Fruit fly (Drosophila melanogaster) whole organism, embryonic: ENCODE measurements around the gene Arl8.

ENCODE experiments used
- Aef1 ChIP-seq: fragments of 200-800 bp; sonication (Bioruptor generic); IDR thresholded peaks from 3 replicates; pipeline ENCODE4 v1.3.6; 2022; ENCODE audit warnings: missing biosample characterization, missing genetic modification characterization
- CG10462 ChIP-seq: fragments of 200-800 bp; sonication (Bioruptor generic); optimal IDR thresholded peaks from 2 replicates; lab custom pipeline; 2016; ENCODE audit warnings: missing biosample characterization, missing genetic modification characterization
- CG11560 ChIP-seq: fragments of 200-800 bp; sonication (Bioruptor generic); IDR thresholded peaks from 3 replicates; pipeline ENCODE4 v1.3.6; 2022; ENCODE audit warnings: missing biosample characterization, missing genetic modification characterization
- CG12299 ChIP-seq: fragments of 200-800 bp; sonication (Bioruptor generic); optimal IDR thresholded peaks from 2 replicates; lab custom pipeline; 2018; ENCODE audit warnings: missing biosample characterization, mild to moderate bottlenecking, missing genetic modification characterization
- CG1603 ChIP-seq: fragments of 200-800 bp; sonication (Bioruptor generic); optimal IDR thresholded peaks from 2 replicates; lab custom pipeline; 2019; ENCODE audit warnings: missing biosample characterization, mild to moderate bottlenecking, missing genetic modification characterization, moderate library complexity
- CG17186 ChIP-seq: fragments of 200-800 bp; sonication (Bioruptor generic); optimal IDR thresholded peaks from 3 replicates; lab custom pipeline; 2017; ENCODE audit warnings: missing biosample characterization, missing genetic modification reagents, missing genetic modification characterization
- CG17568 ChIP-seq: fragments of 200-800 bp; sonication (Bioruptor generic); optimal IDR thresholded peaks from 2 replicates; lab custom pipeline; 2018; ENCODE audit warnings: missing biosample characterization, mild to moderate bottlenecking, missing genetic modification characterization, moderate library complexity
- CG18599 ChIP-seq: fragments of 200-800 bp; sonication (Bioruptor generic); optimal IDR thresholded peaks from 3 replicates; lab custom pipeline; 2017; ENCODE audit warnings: missing biosample characterization, missing genetic modification characterization, mild to moderate bottlenecking, moderate library complexity, missing genetic modification reagents
- CG2889 ChIP-seq: fragments of 200-800 bp; sonication (Bioruptor generic); IDR thresholded peaks from 3 replicates; pipeline ENCODE4 v1.3.6; 2022; ENCODE audit warnings: missing biosample characterization, missing genetic modification characterization
- CG30020 ChIP-seq: fragments of 200-800 bp; optimal IDR thresholded peaks from 2 replicates; lab custom pipeline; 2019; ENCODE audit warnings: missing biosample characterization, mild to moderate bottlenecking, missing genetic modification characterization, moderate library complexity
- CG34422 ChIP-seq: fragments of 200-800 bp; sonication (Bioruptor generic); IDR thresholded peaks from 3 replicates; pipeline ENCODE4 v1.3.6; 2022; ENCODE audit warnings: missing biosample characterization, missing genetic modification characterization
- CG8924 ChIP-seq: fragments of 200-800 bp; optimal IDR thresholded peaks from 3 replicates; lab custom pipeline; 2019; ENCODE audit warnings: missing biosample characterization, mild to moderate bottlenecking, missing genetic modification characterization, moderate library complexity
- CkIIα-i1 ChIP-seq: fragments of 200-800 bp; sonication (Bioruptor generic); IDR thresholded peaks from 2 replicates; pipeline ENCODE4 v1.3.6; 2022; ENCODE audit warnings: missing biosample characterization, missing genetic modification characterization
- Deaf1 ChIP-seq: fragments of 200-800 bp; optimal IDR thresholded peaks from 3 replicates; lab custom pipeline; 2019; ENCODE audit warnings: missing biosample characterization, mild to moderate bottlenecking, missing genetic modification characterization, moderate library complexity
- Dek ChIP-seq: fragments of 200-800 bp; sonication (Bioruptor generic); optimal IDR thresholded peaks from 3 replicates; lab custom pipeline; 2019; ENCODE audit warnings: missing biosample characterization, mild to moderate bottlenecking, missing genetic modification characterization, moderate library complexity
- Doc2 ChIP-seq: fragments of 200-800 bp; sonication (Bioruptor generic); IDR thresholded peaks from 2 replicates; pipeline ENCODE4 v1.3.6; 2022; ENCODE audit warnings: missing biosample characterization, missing genetic modification characterization
- Ets65A ChIP-seq: fragments of 200-800 bp; sonication (Bioruptor generic); peaks from one replicate; lab custom pipeline; 2016; ENCODE audit warnings: missing biosample characterization, missing genetic modification characterization
- HmgZ ChIP-seq: fragments of 200-800 bp; sonication (Bioruptor generic); optimal IDR thresholded peaks from 2 replicates; lab custom pipeline; 2018; ENCODE audit warnings: missing biosample characterization, mild to moderate bottlenecking, missing genetic modification characterization
- Hr3 ChIP-seq: fragments of 200-800 bp; sonication (Bioruptor generic); optimal IDR thresholded peaks from 3 replicates; lab custom pipeline; 2016; ENCODE audit warnings: missing biosample characterization, missing genetic modification characterization
- Hr51 ChIP-seq, 2 experiments: fragments of 200-800 bp; sonication (Bioruptor generic); optimal IDR thresholded peaks; 2 replicates in 1 of 2; 3 replicates in 1 of 2; lab custom pipeline; 2016 to 2018; ENCODE audit warnings: missing biosample characterization in 2 of 2, missing genetic modification characterization in 2 of 2, mild to moderate bottlenecking in 1 of 2, moderate library complexity in 1 of 2
- Mrtf ChIP-seq: fragments of 200-800 bp; sonication (Bioruptor generic); IDR thresholded peaks from 3 replicates; pipeline ENCODE4 v1.3.6; 2022; ENCODE audit warnings: missing biosample characterization, missing genetic modification characterization
- Sox100B ChIP-seq: fragments of 200-800 bp; sonication (Bioruptor generic); optimal IDR thresholded peaks from 3 replicates; lab custom pipeline; 2018; ENCODE audit warnings: missing biosample characterization, mild to moderate bottlenecking, missing genetic modification characterization
- Taf1 ChIP-seq: fragments of 200-800 bp; sonication (Bioruptor generic); IDR thresholded peaks from 2 replicates; pipeline ENCODE4 v1.3.6; 2022; ENCODE audit warnings: missing biosample characterization, missing genetic modification characterization
- Trl ChIP-seq, 3 experiments: fragments of >200 bp in 2 of 3; fragments of 200-800 bp in 1 of 3; sonication (Bioruptor generic) in 1 of 3; optimal IDR thresholded peaks; 2 replicates in 1 of 3; 3 replicates in 2 of 3; lab custom pipeline; 2016 to 2017; ENCODE audit warnings: missing biosample characterization in 1 of 3, missing genetic modification characterization in 1 of 3
- ab ChIP-seq: fragments of 200-800 bp; sonication (Bioruptor generic); optimal IDR thresholded peaks from 2 replicates; lab custom pipeline; 2016; ENCODE audit warnings: missing biosample characterization, missing genetic modification characterization
- ap ChIP-seq: fragments of 200-800 bp; sonication (Bioruptor generic); IDR thresholded peaks from 2 replicates; pipeline ENCODE4 v1.3.6; 2022; ENCODE audit warnings: missing biosample characterization, missing genetic modification characterization
- chm ChIP-seq: fragments of 200-800 bp; sonication (Bioruptor generic); IDR thresholded peaks from 2 replicates; pipeline ENCODE4 v1.3.6; 2022; ENCODE audit warnings: missing biosample characterization, missing genetic modification characterization
- crol ChIP-seq: fragments of 200-800 bp; sonication (Bioruptor generic); IDR thresholded peaks from 2 replicates; pipeline ENCODE4 v1.3.6; 2022; ENCODE audit warnings: missing biosample characterization, missing genetic modification characterization
- disco-r ChIP-seq: fragments of 200-800 bp; sonication (Bioruptor generic); optimal IDR thresholded peaks from 2 replicates; lab custom pipeline; 2016; ENCODE audit warnings: missing biosample characterization, missing genetic modification characterization
- fd102C ChIP-seq: fragments of 200-800 bp; sonication (Bioruptor generic); optimal IDR thresholded peaks from 2 replicates; lab custom pipeline; 2018; ENCODE audit warnings: missing biosample characterization, mild to moderate bottlenecking, missing genetic modification characterization, moderate library complexity
- fd96Cb ChIP-seq: fragments of 200-800 bp; sonication (Bioruptor generic); optimal IDR thresholded peaks from 2 replicates; lab custom pipeline; 2018; ENCODE audit warnings: missing biosample characterization, mild to moderate bottlenecking, missing genetic modification characterization, moderate library complexity
- gcm2 ChIP-seq: fragments of 200-800 bp; sonication (Bioruptor generic); optimal IDR thresholded peaks from 2 replicates; lab custom pipeline; 2016; ENCODE audit warnings: missing biosample characterization, missing genetic modification characterization
- gfzf ChIP-seq: fragments of 200-800 bp; sonication (Bioruptor generic); optimal IDR thresholded peaks from 2 replicates; lab custom pipeline; 2016; ENCODE audit warnings: missing biosample characterization, mild to moderate bottlenecking, missing genetic modification characterization, moderate library complexity
- kah ChIP-seq: fragments of 200-800 bp; sonication (Bioruptor generic); optimal IDR thresholded peaks from 2 replicates; lab custom pipeline; 2018; ENCODE audit warnings: missing biosample characterization, mild to moderate bottlenecking, missing genetic modification characterization
- lab ChIP-seq: fragments of 200-800 bp; sonication (Bioruptor generic); optimal IDR thresholded peaks from 3 replicates; lab custom pipeline; 2017; ENCODE audit warnings: missing biosample characterization, missing genetic modification characterization, mild to moderate bottlenecking, moderate library complexity, missing genetic modification reagents
- lilli ChIP-seq: fragments of 200-800 bp; sonication (Bioruptor generic); optimal IDR thresholded peaks from 3 replicates; lab custom pipeline; 2016; ENCODE audit warnings: missing biosample characterization, missing genetic modification characterization
- mam ChIP-seq: fragments of 200-800 bp; sonication (Bioruptor generic); optimal IDR thresholded peaks from 3 replicates; lab custom pipeline; 2016; ENCODE audit warnings: missing biosample characterization, missing genetic modification characterization
- prd ChIP-seq, 3 experiments: fragments of >200 bp in 2 of 3; fragments of 200-800 bp in 1 of 3; sonication (Bioruptor generic) in 1 of 3; optimal IDR thresholded peaks in 2 of 3; IDR thresholded peaks in 1 of 3; 2 replicates in 2 of 3; 3 replicates in 1 of 3; pipeline versions ENCODE4 v1.3.6 to Lab custom; 2017 to 2022; ENCODE audit warnings: missing biosample characterization in 1 of 3, missing genetic modification characterization in 1 of 3
- ro ChIP-seq: fragments of 200-800 bp; sonication (Bioruptor generic); IDR thresholded peaks from 2 replicates; pipeline ENCODE4 v1.3.6; 2022; ENCODE audit warnings: missing biosample characterization, missing genetic modification characterization
- salm ChIP-seq: fragments of 200-800 bp; sonication (Bioruptor generic); optimal IDR thresholded peaks from 2 replicates; lab custom pipeline; 2018; ENCODE audit warnings: missing biosample characterization, mild to moderate bottlenecking, missing genetic modification characterization
- sc ChIP-seq, 3 experiments: fragments of >200 bp in 2 of 3; fragments of 200-800 bp in 1 of 3; sonication (Bioruptor generic) in 1 of 3; optimal IDR thresholded peaks; 2 replicates in 2 of 3; 3 replicates in 1 of 3; lab custom pipeline; 2017; ENCODE audit warnings: mild to moderate bottlenecking in 1 of 3, missing biosample characterization in 1 of 3, missing genetic modification characterization in 1 of 3, missing genetic modification reagents in 1 of 3
- scrt ChIP-seq: fragments of 200-800 bp; sonication (Bioruptor generic); optimal IDR thresholded peaks from 2 replicates; lab custom pipeline; 2018; ENCODE audit warnings: missing biosample characterization, mild to moderate bottlenecking, missing genetic modification characterization, moderate library complexity
- sd ChIP-seq: fragments of 200-800 bp; sonication (Bioruptor generic); optimal IDR thresholded peaks from 3 replicates; lab custom pipeline; 2018; ENCODE audit warnings: missing biosample characterization, mild to moderate bottlenecking, missing genetic modification characterization, moderate library complexity
- sens ChIP-seq: fragments of 200-800 bp; sonication (Bioruptor generic); peaks from one replicate; lab custom pipeline; 2016; ENCODE audit warnings: missing biosample characterization, missing genetic modification characterization
- tap ChIP-seq: fragments of 200-800 bp; optimal IDR thresholded peaks from 3 replicates; lab custom pipeline; 2019; ENCODE audit warnings: missing biosample characterization, mild to moderate bottlenecking, missing genetic modification characterization, moderate library complexity
- tin ChIP-seq: fragments of 200-800 bp; sonication (Bioruptor generic); optimal IDR thresholded peaks from 3 replicates; lab custom pipeline; 2016; ENCODE audit warnings: missing biosample characterization, missing genetic modification characterization
- trem ChIP-seq: fragments of 200-800 bp; optimal IDR thresholded peaks from 3 replicates; lab custom pipeline; 2019; ENCODE audit warnings: missing biosample characterization, mild to moderate bottlenecking, missing genetic modification characterization, moderate library complexity

Gene Arl8

dm6 chr3R:8126316-8127150 is at the start of gene Arl8, which contains the start of gene CG9667 (continued):
- TF ChIP-seq tin (GFP tag; lab: Kevin White, UChicago) (peak; percentile 76), Ets65A (peak; percentile 20), salm (tag; lab: Kevin White, UChicago) (no peak), Mrtf (0 out of 3 replicates have a peak, but pooled peaks have one; percentile 21), fd102C (GFP tag; lab: Kevin White, UChicago) (no peak), Dek (tag; lab: Kevin White, UChicago) (peak; percentile 31), CG18599 (GFP tag; lab: Kevin White, UChicago) (peak; percentile 66), CG10462 (GFP tag; lab: Kevin White, UChicago) (peak; percentile 29), fd96Cb (tag; lab: Kevin White, UChicago) (peak; percentile 51), gfzf (GFP tag; lab: Kevin White, UChicago) (peak; percentile 63), tap (tag; lab: Kevin White, UChicago) (peak; percentile 59), CG34422 (peak; percentile 78), ro (no peak), Doc2 (no peak), Hr51 (GFP tag; optimal IDR thresholded peaks at IDR 0.05; lab: Kevin White, UChicago) (peak in 1 of 2 experiments; percentile 33), CkIIα-i1 (no peak), CG17568 (peak; percentile 44), CG30020 (tag; lab: Kevin White, UChicago) (peak; percentile 69), gcm2 (GFP tag; lab: Kevin White, UChicago) (no peak), CG17186 (GFP tag; lab: Kevin White, UChicago) (no peak), lilli (peak; percentile 49), CG11560 (tag; lab: Robert Waterston, UW) (no peak), trem (tag; lab: Kevin White, UChicago) (peak; percentile 78), CG2889 (no peak), CG1603 (peak; percentile 42), ap (GFP tag; lab: Robert Waterston, UW) (no peak), ab (GFP tag; lab: Kevin White, UChicago) (no peak), sc (optimal IDR thresholded peaks at IDR 0.05; lab: Kevin White, UChicago) (no peak), sc (GFP tag; optimal IDR thresholded peaks at IDR 0.05; lab: Kevin White, UChicago) (peak; percentile 5), mam (peak; percentile 6), crol (GFP tag; lab: Robert Waterston, UW) (peak; percentile 34; the same call in 1 of the 2 replicates), prd (optimal IDR thresholded peaks at IDR 0.05; lab: Kevin White, UChicago) (no peak), prd (GFP tag; IDR thresholded peaks at IDR 0.05; lab: Robert Waterston, UW) (peak; percentile 80), chm (GFP tag; lab: Robert Waterston, UW) (0 out of 2 replicates have a peak, but pooled peaks have one; percentile 11), Aef1 (peak; percentile 58), Taf1 (GFP tag; lab: Robert Waterston, UW) (0 out of 2 replicates have a peak, but pooled peaks have one; percentile 34), Trl (optimal IDR thresholded peaks at IDR 0.05; lab: Kevin White, UChicago) (peak in 1 of 2 experiments; percentile 37), Trl (GFP tag; optimal IDR thresholded peaks at IDR 0.05; lab: Kevin White, UChicago) (no peak), HmgZ (tag; lab: Kevin White, UChicago) (peak; percentile 70), kah (no peak), Deaf1 (tag; lab: Kevin White, UChicago) (no peak), disco-r (no peak), CG8924 (tag; lab: Kevin White, UChicago) (peak; percentile 78), sd (tag; lab: Kevin White, UChicago) (peak; percentile 35), CG12299 (tag; lab: Kevin White, UChicago) (peak; percentile 65), scrt (GFP tag; lab: Kevin White, UChicago) (peak; percentile 39), Sox100B (GFP tag; lab: Kevin White, UChicago) (peak; percentile 56), sens (GFP tag; lab: Kevin White, UChicago) (peak; percentile 70), lab (GFP tag; lab: Kevin White, UChicago) (peak; percentile 59), Hr3 (GFP tag; lab: Kevin White, UChicago) (peak; percentile 74)
